Worm (Caenorhabditis elegans): Measurements from ENCODE around the gene klf-1.

Gene klf-1

DNA sequence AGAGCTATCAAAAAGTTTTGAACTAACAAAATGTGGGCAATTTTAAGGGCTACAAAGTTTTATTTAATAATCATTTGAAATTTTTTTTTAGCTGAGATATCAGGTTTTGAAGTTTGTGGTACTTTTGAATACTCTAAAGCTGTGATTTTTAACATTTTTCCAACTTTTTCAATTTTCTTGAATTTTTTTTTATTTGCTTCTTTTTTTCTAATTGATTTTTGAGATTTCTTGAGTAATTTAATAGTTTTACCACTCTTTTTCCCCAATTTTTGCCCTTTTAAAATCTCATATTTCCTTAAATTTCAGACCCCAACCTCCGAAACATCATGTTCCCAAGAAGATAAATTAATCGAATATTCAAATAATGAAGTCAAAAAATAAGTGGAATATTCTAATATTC lies 36.0 kb downstream of the klf-1 start, which contains the start of gene cdh-1:
Gene cdh-1 (plus strand): TSS at position 301 of the 400 bp plus-strand sequence.
- TF ChIP-seq drap-1 (GFP tag; optimal IDR thresholded peaks at IDR 0.05) (no peak), ceh-83 (GFP tag; optimal IDR thresholded peaks at IDR 0.05) (no peak), mab-5 (tag; optimal IDR thresholded peaks at IDR 0.05) (no peak), nhr-12 (tag; optimal IDR thresholded peaks at IDR 0.05) (no peak), lin-32 (GFP tag; optimal IDR thresholded peaks at IDR 0.05) (no peak), nhr-237 (tag; optimal IDR thresholded peaks at IDR 0.05) (no peak), ceh-39 (tag; optimal IDR thresholded peaks at IDR 0.05) (no peak)

DNA sequence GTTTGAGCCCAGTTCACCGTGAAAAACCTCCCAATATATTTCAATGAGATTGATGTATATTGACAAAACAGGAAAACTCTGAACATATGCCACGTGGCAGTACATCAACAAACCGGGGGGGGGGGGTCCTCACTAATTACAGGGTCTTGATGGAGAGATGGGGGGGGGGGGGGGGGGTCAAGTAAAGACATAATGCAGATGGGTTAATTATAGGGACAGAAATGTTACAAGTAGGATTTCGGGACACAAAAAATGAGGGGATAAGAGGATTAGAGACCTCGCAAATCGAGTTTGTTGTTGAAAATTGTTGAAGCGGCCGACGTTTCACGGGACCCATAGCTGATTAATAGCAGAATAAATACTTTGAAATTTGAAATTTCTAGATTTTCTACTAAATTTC lies 38.3 kb downstream of the klf-1 start:
- no peak for TF ChIP-seq lsy-2 (tag; optimal IDR thresholded peaks at IDR 0.05)
- no peak for TF ChIP-seq flh-1 (GFP tag; optimal IDR thresholded peaks at IDR 0.05)
- peak; percentile 10 for TF ChIP-seq ces-1 (GFP tag; optimal IDR thresholded peaks at IDR 0.05)
- TF ChIP-seq mls-2 (tag; optimal IDR thresholded peaks at IDR 0.05) = peak; percentile 74
- peak; percentile 34 for TF ChIP-seq ceh-43 (GFP tag; optimal IDR thresholded peaks at IDR 0.05)
- peak; percentile 89 for TF ChIP-seq sptf-1 (tag; optimal IDR thresholded peaks at IDR 0.05)

DNA sequence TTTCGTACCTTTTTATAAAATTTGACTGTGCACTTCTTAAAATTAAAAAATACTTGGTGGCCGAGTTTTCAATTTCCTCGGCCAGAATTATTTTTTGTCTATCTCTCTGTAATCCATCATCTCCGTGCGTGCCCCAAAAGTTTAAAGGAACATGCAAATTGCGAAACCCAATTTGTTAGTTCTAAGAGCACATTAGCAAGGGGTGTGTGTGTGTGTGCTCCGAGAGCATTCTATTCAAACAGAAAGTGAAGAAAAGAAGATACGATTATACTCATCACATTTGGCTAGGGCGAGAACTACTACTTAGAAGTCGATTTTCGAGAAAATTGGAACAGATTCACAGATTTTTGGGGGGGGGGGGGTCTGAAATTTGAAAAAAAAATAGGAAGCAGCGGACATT lies 39.4 kb downstream of the klf-1 start:
- TF ChIP-seq mep-1 (tag; optimal IDR thresholded peaks at IDR 0.05) (no peak), ces-1 (GFP tag; optimal IDR thresholded peaks at IDR 0.05) (peak; percentile 100), flh-1 (GFP tag; optimal IDR thresholded peaks at IDR 0.05) (no peak), nhr-76 (tag; optimal IDR thresholded peaks at IDR 0.05) (no peak)

DNA sequence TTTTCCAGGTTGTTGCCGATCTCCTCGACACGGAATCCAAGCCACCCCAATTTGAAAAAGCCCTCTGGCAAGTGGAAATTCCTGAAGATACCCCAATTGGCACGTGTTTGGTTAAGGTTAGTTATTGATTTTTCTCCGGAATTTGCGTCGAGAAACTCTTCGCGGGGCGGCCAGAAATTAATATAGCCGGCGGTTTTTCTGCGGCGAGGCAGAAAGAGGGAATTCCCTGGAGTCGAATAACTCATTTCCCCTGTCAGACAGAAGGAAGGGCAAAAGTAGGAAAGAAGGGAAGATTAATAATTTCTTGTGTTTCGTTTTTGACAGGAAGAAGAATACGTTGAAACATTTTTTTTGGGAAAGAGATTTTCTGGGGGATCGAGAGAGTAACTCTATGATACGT lies 44.0 kb downstream of the klf-1 start:
- TF ChIP-seq sem-2 (GFP tag; optimal IDR thresholded peaks at IDR 0.05) = no peak
- no peak for TF ChIP-seq blmp-1 (tag; optimal IDR thresholded peaks at IDR 0.05)
- no peak for TF ChIP-seq nhr-2 (tag; optimal IDR thresholded peaks at IDR 0.05)
- no peak for TF ChIP-seq ceh-43 (GFP tag; optimal IDR thresholded peaks at IDR 0.05)
- TF ChIP-seq ceh-39 (tag; optimal IDR thresholded peaks at IDR 0.05) = no peak
- no peak for TF ChIP-seq pha-4 (tag; optimal IDR thresholded peaks at IDR 0.05)
- TF ChIP-seq mab-5 (tag; optimal IDR thresholded peaks at IDR 0.05) = no peak

DNA sequence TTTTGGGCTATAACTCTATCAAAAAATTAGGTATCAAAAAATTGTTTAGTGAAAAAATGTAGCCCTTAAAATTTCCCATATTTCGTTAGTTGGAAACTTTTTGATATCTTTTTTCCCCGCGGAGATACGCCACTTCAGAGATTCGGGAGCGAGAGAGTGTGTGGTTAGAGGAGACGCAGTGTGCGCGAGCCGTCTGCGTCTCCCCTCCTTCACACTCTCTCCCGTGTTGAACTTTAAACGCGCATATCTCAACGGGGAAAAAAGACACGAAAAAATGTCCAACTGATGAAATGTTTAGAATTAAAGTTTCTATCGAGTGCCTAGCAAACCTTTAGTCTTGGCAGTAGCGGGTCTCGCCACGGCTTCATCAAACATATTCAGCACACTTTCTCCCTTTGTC lies 45.7 kb downstream of the klf-1 start:
- TF ChIP-seq lin-13 (tag; optimal IDR thresholded peaks at IDR 0.05) (no peak), ham-2 (GFP tag; optimal IDR thresholded peaks at IDR 0.05) (no peak), unc-39 (tag; optimal IDR thresholded peaks at IDR 0.05) (no peak), nhr-237 (tag; optimal IDR thresholded peaks at IDR 0.05) (no peak), blmp-1 (tag; optimal IDR thresholded peaks at IDR 0.05) (no peak), cnd-1 (tag; optimal IDR thresholded peaks at IDR 0.05) (no peak), elt-3 (tag; optimal IDR thresholded peaks at IDR 0.05) (no peak), unc-120 (tag; optimal IDR thresholded peaks at IDR 0.05; ENCODE audit: poor library complexity, severe bottlenecking) (no peak), elt-1 (tag; optimal IDR thresholded peaks at IDR 0.05; ENCODE audit: borderline replicate concordance, insufficient read depth) (no peak), ceh-83 (GFP tag; optimal IDR thresholded peaks at IDR 0.05) (no peak), nhr-12 (tag; optimal IDR thresholded peaks at IDR 0.05) (no peak), pha-4 (tag; optimal IDR thresholded peaks at IDR 0.05) (no peak), M03D4.4 (tag; optimal IDR thresholded peaks at IDR 0.05) (no peak), lin-32 (GFP tag; optimal IDR thresholded peaks at IDR 0.05) (no peak), lsy-2 (tag; optimal IDR thresholded peaks at IDR 0.05) (no peak), zip-8 (tag; optimal IDR thresholded peaks at IDR 0.05) (no peak), drap-1 (GFP tag; optimal IDR thresholded peaks at IDR 0.05) (no peak), ceh-39 (tag; optimal IDR thresholded peaks at IDR 0.05) (no peak)

DNA sequence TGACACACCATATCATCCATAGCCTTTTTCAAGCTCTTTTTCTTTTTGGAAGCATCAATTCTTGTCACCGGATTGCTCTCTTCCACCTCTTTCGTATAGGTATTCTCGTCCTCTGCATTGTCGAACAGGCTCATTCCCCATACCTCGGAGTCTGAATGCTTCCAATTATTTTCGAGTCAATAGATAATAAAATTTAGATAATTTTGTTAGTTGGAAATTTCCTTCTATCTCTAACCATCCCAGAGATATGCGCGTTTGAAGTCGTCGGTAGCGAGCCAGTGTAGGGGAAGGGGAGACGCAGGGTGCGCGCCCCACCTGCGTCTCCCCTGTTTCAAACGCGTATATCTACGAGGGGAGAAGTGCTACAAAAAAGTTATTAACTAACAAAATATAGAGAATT lies 46.2 kb downstream of the klf-1 start:
- TF ChIP-seq mab-5 (tag; optimal IDR thresholded peaks at IDR 0.05) = no peak
- no peak for TF ChIP-seq ceh-83 (GFP tag; optimal IDR thresholded peaks at IDR 0.05)
- TF ChIP-seq zip-8 (tag; optimal IDR thresholded peaks at IDR 0.05) = no peak
- TF ChIP-seq mep-1 (tag; optimal IDR thresholded peaks at IDR 0.05) = no peak
- TF ChIP-seq ces-1 (GFP tag; optimal IDR thresholded peaks at IDR 0.05) = peak; percentile 90

DNA sequence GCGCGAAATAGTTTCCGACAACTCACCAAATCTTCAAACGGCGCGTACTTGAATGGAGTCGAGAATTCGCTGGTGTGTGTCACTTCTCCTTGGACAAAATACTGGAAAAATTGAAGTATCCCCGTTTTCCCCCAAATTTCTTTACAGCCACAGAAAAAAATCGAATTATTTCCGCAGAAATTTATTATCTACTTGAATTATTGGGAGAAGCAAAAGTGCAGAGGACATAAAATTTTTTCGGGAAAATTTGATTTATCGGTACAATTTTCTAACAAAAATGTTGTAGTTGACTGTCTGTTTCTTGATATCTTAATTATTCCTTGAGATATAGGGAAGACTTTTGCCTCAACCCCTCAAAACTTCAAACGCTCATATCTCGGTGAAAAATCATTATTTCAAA lies 48.4 kb downstream of the klf-1 start, which contains the start of gene R10F2.4:
Gene R10F2.4 (minus strand): TSS at position 101 of the 400 bp plus-strand sequence.
- TF ChIP-seq cnd-1 (tag; optimal IDR thresholded peaks at IDR 0.05) (no peak), nhr-28 (tag; optimal IDR thresholded peaks at IDR 0.05) (no peak), sem-2 (GFP tag; optimal IDR thresholded peaks at IDR 0.05) (no peak), zip-8 (tag; optimal IDR thresholded peaks at IDR 0.05) (no peak), ces-1 (GFP tag; optimal IDR thresholded peaks at IDR 0.05) (no peak), bed-3 (GFP tag; optimal IDR thresholded peaks at IDR 0.05) (no peak), hlh-1 (tag; optimal IDR thresholded peaks at IDR 0.05) (no peak), M03D4.4 (tag; optimal IDR thresholded peaks at IDR 0.05) (no peak), mab-5 (tag; optimal IDR thresholded peaks at IDR 0.05) (no peak), unc-120 (tag; optimal IDR thresholded peaks at IDR 0.05; ENCODE audit: poor library complexity, severe bottlenecking) (no peak), unc-62 (GFP tag; optimal IDR thresholded peaks at IDR 0.05) (no peak), ztf-11 (tag; optimal IDR thresholded peaks at IDR 0.05) (no peak), ceh-39 (tag; optimal IDR thresholded peaks at IDR 0.05) (no peak), nhr-76 (tag; optimal IDR thresholded peaks at IDR 0.05) (no peak), ceh-83 (GFP tag; optimal IDR thresholded peaks at IDR 0.05) (no peak)

All from whole organism, mixed stage, embryonic.